Worm (Caenorhabditis elegans): Measurements from ENCODE around the gene Y7A9D.1.

DNA sequence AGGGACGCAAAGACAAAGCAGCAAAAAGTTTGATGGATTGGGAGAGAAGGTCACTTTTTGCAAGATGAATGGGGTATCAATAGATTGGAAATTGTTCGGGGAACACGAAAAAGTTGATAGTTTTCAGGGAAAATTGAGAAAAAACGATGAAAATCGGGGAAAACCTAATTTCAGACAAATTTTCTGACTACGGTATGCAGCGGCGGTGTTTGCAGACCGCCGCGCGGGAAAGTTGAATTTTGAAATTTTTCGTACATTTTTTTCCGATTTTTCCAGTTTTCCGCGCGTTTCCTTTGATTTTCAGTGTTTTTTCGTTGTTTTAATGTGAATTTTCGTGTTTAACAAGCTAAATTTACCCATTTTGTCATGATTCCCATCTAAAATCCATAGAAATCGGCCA lies 19.4 kb upstream of the Y7A9D.1 start:
- TF ChIP-seq lin-15B (tag; optimal IDR thresholded peaks at IDR 0.05) (no peak), nhr-28 (tag; optimal IDR thresholded peaks at IDR 0.05) (no peak), nhr-237 (tag; optimal IDR thresholded peaks at IDR 0.05) (no peak)

All from whole organism, L1 larva.